Fruit fly (Drosophila melanogaster) whole organism, embryonic: ENCODE results near the gene MYPT-75D.

ENCODE experiments used
- Atf3 ChIP-seq: fragments of 200-800 bp; sonication (Bioruptor generic); optimal IDR thresholded peaks from 3 replicates; lab custom pipeline; 2016; ENCODE audit warnings: missing biosample characterization, missing genetic modification characterization
- Bteb2 ChIP-seq: fragments of 200-800 bp; sonication (Bioruptor generic); optimal IDR thresholded peaks from 2 replicates; lab custom pipeline; 2016; ENCODE audit warnings: missing biosample characterization, missing genetic modification characterization
- CG11093 ChIP-seq: fragments of 200-800 bp; sonication (Bioruptor generic); IDR thresholded peaks from 3 replicates; pipeline ENCODE4 v1.3.6; 2022; ENCODE audit warnings: missing biosample characterization, missing genetic modification characterization
- CG12769 ChIP-seq: fragments of 200-800 bp; sonication (Bioruptor generic); optimal IDR thresholded peaks from 2 replicates; lab custom pipeline; 2019; ENCODE audit warnings: missing biosample characterization, mild to moderate bottlenecking, missing genetic modification characterization, moderate library complexity
- CG14860 ChIP-seq: fragments of 200-800 bp; sonication (Bioruptor generic); IDR thresholded peaks from 3 replicates; pipeline ENCODE4 v1.3.6; 2022; ENCODE audit warnings: missing biosample characterization, missing genetic modification characterization; ENCODE audit not compliant: partially characterized antibody
- CG1647 ChIP-seq: fragments of 200-800 bp; sonication (Bioruptor generic); optimal IDR thresholded peaks from 3 replicates; lab custom pipeline; 2016; ENCODE audit warnings: missing biosample characterization, missing genetic modification characterization
- CG16779 ChIP-seq: fragments of 200-800 bp; sonication (Bioruptor generic); IDR thresholded peaks from 2 replicates; pipeline ENCODE4 v1.3.6; 2022; ENCODE audit warnings: missing biosample characterization, missing genetic modification characterization
- CG17385 ChIP-seq: fragments of 200-800 bp; sonication (Bioruptor generic); optimal IDR thresholded peaks from 3 replicates; lab custom pipeline; 2018; ENCODE audit warnings: missing biosample characterization, mild to moderate bottlenecking, missing genetic modification characterization
- CG4328 ChIP-seq: fragments of 200-800 bp; sonication (Bioruptor generic); optimal IDR thresholded peaks from 3 replicates; lab custom pipeline; 2017; ENCODE audit warnings: missing biosample characterization, missing genetic modification reagents, missing genetic modification characterization
- CG4404 ChIP-seq: fragments of 200-800 bp; sonication (Bioruptor generic); IDR thresholded peaks from 2 replicates; pipeline ENCODE4 v1.3.6; 2022; ENCODE audit warnings: missing biosample characterization, missing genetic modification characterization
- CG4617 ChIP-seq: fragments of 200-800 bp; sonication (Bioruptor generic); optimal IDR thresholded peaks from 3 replicates; lab custom pipeline; 2016; ENCODE audit warnings: missing biosample characterization, missing genetic modification characterization, borderline replicate concordance
- CG5180 ChIP-seq: fragments of 200-800 bp; sonication (Bioruptor generic); optimal IDR thresholded peaks from 3 replicates; lab custom pipeline; 2017; ENCODE audit warnings: missing biosample characterization, missing genetic modification characterization, mild to moderate bottlenecking, moderate library complexity, missing genetic modification reagents
- CG6654 ChIP-seq: fragments of 200-800 bp; sonication (Bioruptor generic); optimal IDR thresholded peaks from 2 replicates; lab custom pipeline; 2017; ENCODE audit warnings: missing biosample characterization, mild to moderate bottlenecking, missing genetic modification characterization
- CG7556 ChIP-seq: fragments of 200-800 bp; sonication (Bioruptor generic); optimal IDR thresholded peaks from 2 replicates; lab custom pipeline; 2017; ENCODE audit warnings: missing biosample characterization, mild to moderate bottlenecking, missing genetic modification characterization
- CG7928 ChIP-seq: fragments of 200-800 bp; sonication (Bioruptor generic); optimal IDR thresholded peaks from 2 replicates; lab custom pipeline; 2017; ENCODE audit warnings: missing biosample characterization, mild to moderate bottlenecking, missing genetic modification characterization
- CG8359 ChIP-seq: fragments of 200-800 bp; sonication (Bioruptor generic); optimal IDR thresholded peaks from 2 replicates; lab custom pipeline; 2017; ENCODE audit warnings: missing biosample characterization, mild to moderate bottlenecking, missing genetic modification characterization, borderline replicate concordance
- CG8388 ChIP-seq: fragments of 200-800 bp; sonication (Bioruptor generic); optimal IDR thresholded peaks from 2 replicates; lab custom pipeline; 2019; ENCODE audit warnings: missing biosample characterization, mild to moderate bottlenecking, missing genetic modification characterization, moderate library complexity
- CG9609 ChIP-seq: fragments of 200-800 bp; sonication (Bioruptor generic); optimal IDR thresholded peaks from 3 replicates; lab custom pipeline; 2016; ENCODE audit warnings: missing biosample characterization, missing genetic modification characterization
- Chrac-16 ChIP-seq: fragments of 200-800 bp; sonication (Bioruptor generic); optimal IDR thresholded peaks from 3 replicates; lab custom pipeline; 2016; ENCODE audit warnings: missing biosample characterization, missing genetic modification characterization
- Dip2 ChIP-seq: fragments of 200-800 bp; sonication (Bioruptor generic); IDR thresholded peaks from 2 replicates; pipeline ENCODE4 v1.3.6; 2022; ENCODE audit warnings: missing biosample characterization, missing genetic modification characterization
- Dref ChIP-seq: fragments of 200-800 bp; sonication (Bioruptor generic); IDR thresholded peaks from 2 replicates; pipeline ENCODE4 v1.3.6; 2022; ENCODE audit warnings: missing biosample characterization, missing genetic modification characterization
- HLH3B ChIP-seq: fragments of 200-800 bp; sonication (Bioruptor generic); IDR thresholded peaks from 2 replicates; pipeline ENCODE4 v1.3.6; 2022; ENCODE audit warnings: missing biosample characterization, missing genetic modification characterization
- Opbp ChIP-seq: fragments of 200-800 bp; sonication (Bioruptor generic); IDR thresholded peaks from 3 replicates; pipeline ENCODE4 v1.3.6; 2022; ENCODE audit warnings: missing biosample characterization, missing genetic modification characterization; ENCODE audit not compliant: partially characterized antibody
- Optix ChIP-seq: fragments of 200-800 bp; sonication (Bioruptor generic); IDR thresholded peaks from 3 replicates; pipeline ENCODE4 v1.3.6; 2022; ENCODE audit warnings: missing biosample characterization, missing genetic modification characterization
- Poxn ChIP-seq: fragments of 200-800 bp; sonication (Bioruptor generic); IDR thresholded peaks from 2 replicates; pipeline ENCODE4 v1.3.6; 2022; ENCODE audit warnings: missing biosample characterization, missing genetic modification characterization
- Scr ChIP-seq: fragments of 200-800 bp; sonication (Bioruptor generic); IDR thresholded peaks from 2 replicates; pipeline ENCODE4 v1.3.6; 2022; ENCODE audit warnings: missing biosample characterization, missing genetic modification characterization; ENCODE audit not compliant: partially characterized antibody
- Sox102F ChIP-seq: fragments of 200-800 bp; sonication (Bioruptor generic); optimal IDR thresholded peaks from 2 replicates; lab custom pipeline; 2018; ENCODE audit warnings: missing biosample characterization, mild to moderate bottlenecking, missing genetic modification characterization, moderate library complexity
- Usf ChIP-seq: fragments of 200-800 bp; sonication (Bioruptor generic); optimal IDR thresholded peaks from 2 replicates; lab custom pipeline; 2017; ENCODE audit warnings: missing genotype, missing biosample characterization, missing genetic modification characterization
- bigmax ChIP-seq: fragments of 200-800 bp; sonication (Bioruptor generic); optimal IDR thresholded peaks from 2 replicates; lab custom pipeline; 2018; ENCODE audit warnings: missing biosample characterization, mild to moderate bottlenecking, missing genetic modification characterization
- chn ChIP-seq: fragments of 200-800 bp; sonication (Bioruptor generic); optimal IDR thresholded peaks from 2 replicates; lab custom pipeline; 2016; ENCODE audit warnings: missing biosample characterization, missing genetic modification characterization
- dan ChIP-seq: fragments of 200-800 bp; sonication (Bioruptor generic); IDR thresholded peaks from 2 replicates; pipeline ENCODE4 v1.3.6; 2022; ENCODE audit warnings: missing biosample characterization, missing genetic modification characterization
- en ChIP-seq: fragments of 200-800 bp; sonication (Bioruptor generic); optimal IDR thresholded peaks from 2 replicates; lab custom pipeline; 2016; ENCODE audit warnings: missing biosample characterization, missing genetic modification characterization
- ewg ChIP-seq: fragments of 200-800 bp; sonication (Bioruptor generic); optimal IDR thresholded peaks from 3 replicates; lab custom pipeline; 2017; ENCODE audit warnings: mild to moderate bottlenecking, missing biosample characterization, missing genetic modification reagents, missing genetic modification characterization
- inv ChIP-seq: fragments of 200-800 bp; sonication (Bioruptor generic); IDR thresholded peaks from 2 replicates; pipeline ENCODE4 v1.3.6; 2022; ENCODE audit warnings: missing biosample characterization, missing genetic modification characterization; ENCODE audit not compliant: partially characterized antibody
- lab ChIP-seq: fragments of 200-800 bp; sonication (Bioruptor generic); optimal IDR thresholded peaks from 3 replicates; lab custom pipeline; 2017; ENCODE audit warnings: missing biosample characterization, missing genetic modification characterization, mild to moderate bottlenecking, moderate library complexity, missing genetic modification reagents
- lov ChIP-seq, 2 experiments: fragments of 200-800 bp in 1 of 2; fragments of >200 bp in 1 of 2; sonication (Bioruptor generic) in 1 of 2; IDR thresholded peaks in 1 of 2; optimal IDR thresholded peaks in 1 of 2; 2 replicates in 1 of 2; 3 replicates in 1 of 2; pipeline versions ENCODE4 v1.3.6 to Lab custom; 2017 to 2022; ENCODE audit warnings: missing biosample characterization in 1 of 2, missing genetic modification characterization in 1 of 2
- maf-S ChIP-seq: fragments of 200-800 bp; sonication (Bioruptor generic); optimal IDR thresholded peaks from 2 replicates; lab custom pipeline; 2016; ENCODE audit warnings: missing biosample characterization, missing genetic modification characterization
- nau ChIP-seq: fragments of 200-800 bp; sonication (Bioruptor generic); optimal IDR thresholded peaks from 3 replicates; lab custom pipeline; 2017; ENCODE audit warnings: missing biosample characterization, mild to moderate bottlenecking, missing genetic modification characterization, missing genetic modification reagents
- nerfin-2 ChIP-seq: fragments of 200-800 bp; sonication (Bioruptor generic); IDR thresholded peaks from 2 replicates; pipeline ENCODE4 v1.3.6; 2022; ENCODE audit warnings: missing biosample characterization, missing genetic modification characterization; ENCODE audit not compliant: partially characterized antibody
- nom ChIP-seq: fragments of 200-800 bp; sonication (Bioruptor generic); optimal IDR thresholded peaks from 2 replicates; lab custom pipeline; 2017; ENCODE audit warnings: missing biosample characterization, missing genetic modification characterization, mild to moderate bottlenecking, moderate library complexity, missing genetic modification reagents
- peb ChIP-seq: fragments of 200-800 bp; sonication (Bioruptor generic); IDR thresholded peaks from 2 replicates; pipeline ENCODE4 v1.3.6; 2022; ENCODE audit warnings: missing biosample characterization, missing genetic modification characterization
- pnt ChIP-seq: fragments of 200-800 bp; sonication (Bioruptor generic); optimal IDR thresholded peaks from 3 replicates; lab custom pipeline; 2016; ENCODE audit warnings: missing biosample characterization, missing genetic modification characterization
- pum ChIP-seq: fragments of 200-800 bp; sonication (Bioruptor generic); optimal IDR thresholded peaks from 2 replicates; lab custom pipeline; 2016; ENCODE audit warnings: missing biosample characterization, missing genetic modification characterization
- rib ChIP-seq: fragments of 200-800 bp; sonication (Bioruptor generic); IDR thresholded peaks from 2 replicates; pipeline ENCODE4 v1.3.6; 2022; ENCODE audit warnings: missing biosample characterization, missing genetic modification characterization
- sim ChIP-seq: fragments of 200-800 bp; sonication (Bioruptor generic); IDR thresholded peaks from 2 replicates; pipeline ENCODE4 v1.3.6; 2022; ENCODE audit warnings: missing biosample characterization, missing genetic modification characterization
- sima ChIP-seq: fragments of 200-800 bp; sonication (Bioruptor generic); optimal IDR thresholded peaks from 2 replicates; lab custom pipeline; 2016; ENCODE audit warnings: missing biosample characterization, missing genetic modification characterization
- zf30C ChIP-seq: fragments of 200-800 bp; sonication (Bioruptor generic); optimal IDR thresholded peaks from 3 replicates; lab custom pipeline; 2018; ENCODE audit warnings: missing biosample characterization, mild to moderate bottlenecking, missing genetic modification characterization

Gene MYPT-75D

dm6 chr3L:18640584-18641527 lies 15.1 kb downstream of the MYPT-75D start (continued):
- peak; percentile 93 for TF ChIP-seq Sox102F (GFP tag; lab: Kevin White, UChicago)
- peak; percentile 98 for TF ChIP-seq CG7556 (GFP tag; lab: Kevin White, UChicago)
- TF ChIP-seq nau (GFP tag; lab: Kevin White, UChicago) = peak; percentile 83
- peak; percentile 38 for TF ChIP-seq nom (GFP tag; lab: Kevin White, UChicago)
- TF ChIP-seq Optix = no peak
- peak; percentile 88 for TF ChIP-seq CG4328 (GFP tag; lab: Kevin White, UChicago)
- peak; percentile 48 for TF ChIP-seq CG8359 (GFP tag; lab: Kevin White, UChicago)
- TF ChIP-seq Usf = peak; percentile 67
- TF ChIP-seq CG4404 (GFP tag; lab: Robert Waterston, UW) = peak; percentile 93
- TF ChIP-seq Dref = no peak; the same call in 1 of the 2 replicates
- no peak for TF ChIP-seq nerfin-2 (GFP tag; lab: Robert Waterston, UW)
- TF ChIP-seq lov (optimal IDR thresholded peaks at IDR 0.05; lab: Kevin White, UChicago) = no peak
- peak; percentile 94 for TF ChIP-seq lov (GFP tag; IDR thresholded peaks at IDR 0.05; lab: Robert Waterston, UW)
- peak; percentile 88 for TF ChIP-seq CG8388 (GFP tag; lab: Kevin White, UChicago)
- TF ChIP-seq CG1647 (GFP tag; lab: Kevin White, UChicago) = peak; percentile 84
- peak; percentile 92 for TF ChIP-seq CG9609
- peak; percentile 92 for TF ChIP-seq peb (GFP tag; lab: Robert Waterston, UW)
- peak; percentile 75 for TF ChIP-seq pnt
- peak; percentile 88 for TF ChIP-seq sima
- peak; percentile 98 for TF ChIP-seq HLH3B (GFP tag; lab: Robert Waterston, UW)
- TF ChIP-seq zf30C (GFP tag; lab: Kevin White, UChicago) = peak; percentile 71
- TF ChIP-seq Scr (GFP tag; lab: Robert Waterston, UW) = no peak
- peak; percentile 83 for TF ChIP-seq dan (GFP tag; lab: Robert Waterston, UW)
- TF ChIP-seq Atf3 (GFP tag; lab: Kevin White, UChicago) = peak; percentile 81
- peak; percentile 74 for TF ChIP-seq CG7928 (GFP tag; lab: Kevin White, UChicago)
- TF ChIP-seq ewg = peak; percentile 86
- TF ChIP-seq CG14860 (GFP tag; lab: Robert Waterston, UW) = no peak
- TF ChIP-seq en (GFP tag; lab: Kevin White, UChicago) = peak; percentile 52
- TF ChIP-seq CG12769 (tag; lab: Kevin White, UChicago) = peak; percentile 99
- TF ChIP-seq sim (GFP tag; lab: Robert Waterston, UW) = peak; percentile 92
- peak; percentile 98 for TF ChIP-seq rib (GFP tag; lab: Robert Waterston, UW)
- TF ChIP-seq Dip2 (GFP tag; lab: Robert Waterston, UW) = peak; percentile 64; the same call in 1 of the 2 replicates
- TF ChIP-seq CG6654 (GFP tag; lab: Kevin White, UChicago) = peak; percentile 75
- TF ChIP-seq CG16779 (GFP tag; lab: Robert Waterston, UW) = peak; percentile 98
- TF ChIP-seq chn (GFP tag; lab: Kevin White, UChicago) = peak; percentile 86
- TF ChIP-seq CG4617 = peak; percentile 76
- TF ChIP-seq Bteb2 (GFP tag; lab: Kevin White, UChicago) = peak; percentile 96
- TF ChIP-seq CG11093 (GFP tag; lab: Robert Waterston, UW) = peak; percentile 92
- peak; percentile 78 for TF ChIP-seq pum (GFP tag; lab: Kevin White, UChicago)
- TF ChIP-seq lab = peak; percentile 97
- TF ChIP-seq Poxn (GFP tag; lab: Robert Waterston, UW) = peak; percentile 82
- TF ChIP-seq inv = no peak
- TF ChIP-seq Chrac-16 = peak; percentile 94
- no peak for TF ChIP-seq bigmax (GFP tag; lab: Kevin White, UChicago)
- TF ChIP-seq CG17385 = peak; percentile 84
- TF ChIP-seq Opbp (GFP tag; lab: Robert Waterston, UW) = no peak
- peak; percentile 71 for TF ChIP-seq CG5180 (GFP tag; lab: Kevin White, UChicago)
- TF ChIP-seq maf-S (GFP tag; lab: Kevin White, UChicago) = peak; percentile 84
